Worm (Caenorhabditis elegans) whole organism, late embryonic: Measurements from ENCODE around the gene T10B9.9.

Experiments
- F13H6.1 ChIP-seq: sonication (generic microtip); optimal IDR thresholded peaks from 2 replicates; lab custom pipeline; 2016; ENCODE audit warnings: missing genetic modification characterization, missing compliant biosample characterization
- K02D7.2 ChIP-seq: sonication (generic microtip); optimal IDR thresholded peaks from 2 replicates; lab custom pipeline; 2017; ENCODE audit warnings: mild to moderate bottlenecking, missing genetic modification characterization, missing compliant biosample characterization
- Y22D7AL.16 ChIP-seq: sonication (generic microtip); optimal IDR thresholded peaks from 2 replicates; lab custom pipeline; 2016; ENCODE audit warnings: missing genetic modification characterization, missing compliant biosample characterization
- ama-1 ChIP-seq: fragments of 150-350 bp; optimal IDR thresholded peaks from 2 replicates; lab custom pipeline; 2014
- ceh-14 ChIP-seq: sonication (generic microtip); optimal IDR thresholded peaks from 2 replicates; lab custom pipeline; 2016; ENCODE audit warnings: missing genotype, missing genetic modification characterization, missing compliant biosample characterization
- ceh-18 ChIP-seq: sonication (generic microtip); optimal IDR thresholded peaks from 2 replicates; lab custom pipeline; 2016; ENCODE audit warnings: missing genetic modification characterization, missing compliant biosample characterization
- ceh-22 ChIP-seq: sonication (generic microtip); optimal IDR thresholded peaks from 2 replicates; lab custom pipeline; 2017; ENCODE audit warnings: missing biosample characterization, missing genetic modification characterization
- ceh-24 ChIP-seq: sonication (generic microtip); optimal IDR thresholded peaks from 2 replicates; lab custom pipeline; 2016; ENCODE audit warnings: mild to moderate bottlenecking, missing genetic modification characterization, missing compliant biosample characterization
- ceh-30 ChIP-seq: fragments of 150-350 bp; optimal IDR thresholded peaks from 2 replicates; lab custom pipeline; 2014; ENCODE audit warnings: missing biosample characterization, missing genetic modification characterization
- ceh-31 ChIP-seq: sonication (generic microtip); optimal IDR thresholded peaks from 2 replicates; lab custom pipeline; 2016; ENCODE audit warnings: missing genetic modification characterization, missing compliant biosample characterization
- ceh-6 ChIP-seq: fragments of 200-800 bp; sonication (Bioruptor generic); optimal IDR thresholded peaks from 2 replicates; lab custom pipeline; 2018; ENCODE audit warnings: mild to moderate bottlenecking, missing genetic modification characterization, missing compliant biosample characterization
- che-1 ChIP-seq: sonication (generic microtip); optimal IDR thresholded peaks from 2 replicates; lab custom pipeline; 2016; ENCODE audit warnings: mild to moderate bottlenecking, missing genetic modification characterization, missing compliant biosample characterization
- dmd-4 ChIP-seq: sonication (generic microtip); optimal IDR thresholded peaks from 2 replicates; lab custom pipeline; 2016; ENCODE audit warnings: borderline replicate concordance, missing genetic modification characterization, missing compliant biosample characterization
- elt-2 ChIP-seq: sonication (generic microtip); optimal IDR thresholded peaks from 2 replicates; lab custom pipeline; 2016; ENCODE audit warnings: missing genetic modification reagents, missing genetic modification characterization, missing compliant biosample characterization
- elt-4 ChIP-seq: sonication (generic microtip); optimal IDR thresholded peaks from 2 replicates; lab custom pipeline; 2016; ENCODE audit warnings: missing genetic modification characterization, missing compliant biosample characterization
- ets-4 ChIP-seq: sonication (generic microtip); optimal IDR thresholded peaks from 2 replicates; lab custom pipeline; 2016; ENCODE audit warnings: missing genetic modification characterization, missing compliant biosample characterization
- fax-1 ChIP-seq: sonication (generic microtip); optimal IDR thresholded peaks from 2 replicates; lab custom pipeline; 2016; ENCODE audit warnings: missing genotype, missing genetic modification characterization, missing compliant biosample characterization
- gmeb-2 ChIP-seq: sonication (generic microtip); optimal IDR thresholded peaks from 2 replicates; lab custom pipeline; 2016; ENCODE audit warnings: missing genetic modification characterization, inconsistent platforms, missing compliant biosample characterization
- hlh-30 ChIP-seq: sonication (generic microtip); optimal IDR thresholded peaks from 2 replicates; lab custom pipeline; 2017; ENCODE audit warnings: antibody characterized with exemption, missing genetic modification characterization, missing compliant biosample characterization; ENCODE audit not compliant: insufficient read depth
- hlh-6 ChIP-seq: sonication (generic microtip); optimal IDR thresholded peaks from 2 replicates; lab custom pipeline; 2016; ENCODE audit warnings: missing genotype, missing genetic modification characterization, missing compliant biosample characterization
- hlh-8 ChIP-seq: sonication (generic microtip); optimal IDR thresholded peaks from 2 replicates; lab custom pipeline; 2016; ENCODE audit warnings: missing genotype, missing genetic modification characterization, missing compliant biosample characterization
- lin-11 ChIP-seq: fragments of 200-800 bp; sonication (Bioruptor generic); optimal IDR thresholded peaks from 2 replicates; lab custom pipeline; 2018; ENCODE audit warnings: mild to moderate bottlenecking, missing genetic modification characterization, missing compliant biosample characterization
- madf-2 ChIP-seq: sonication (generic microtip); optimal IDR thresholded peaks from 2 replicates; lab custom pipeline; 2017; ENCODE audit warnings: missing genetic modification characterization, missing compliant biosample characterization
- mec-3 ChIP-seq: sonication (generic microtip); optimal IDR thresholded peaks from 2 replicates; lab custom pipeline; 2016; ENCODE audit warnings: borderline replicate concordance, missing genetic modification characterization, missing compliant biosample characterization
- nfya-1 ChIP-seq: sonication (generic microtip); optimal IDR thresholded peaks from 2 replicates; lab custom pipeline; 2017; ENCODE audit warnings: missing genetic modification characterization, mild to moderate bottlenecking, missing compliant biosample characterization, antibody characterized with exemption, moderate library complexity
- nhr-11 ChIP-seq: fragments of 150-350 bp; optimal IDR thresholded peaks from 2 replicates; lab custom pipeline; 2014; ENCODE audit warnings: missing biosample characterization, missing genetic modification characterization
- nhr-232 ChIP-seq: sonication (generic microtip); optimal IDR thresholded peaks from 2 replicates; lab custom pipeline; 2016; ENCODE audit warnings: missing genetic modification characterization, missing compliant biosample characterization
- odd-2 ChIP-seq: sonication (generic microtip); optimal IDR thresholded peaks from 2 replicates; lab custom pipeline; 2017; ENCODE audit warnings: antibody characterized with exemption, mild to moderate bottlenecking, missing genetic modification characterization, missing compliant biosample characterization
- pat-9 ChIP-seq: fragments of 200-800 bp; sonication (Bioruptor generic); optimal IDR thresholded peaks from 2 replicates; lab custom pipeline; 2018; ENCODE audit warnings: mild to moderate bottlenecking, missing genetic modification characterization, moderate library complexity, missing compliant biosample characterization
- pax-1 ChIP-seq: fragments of 150-350 bp; optimal IDR thresholded peaks from 2 replicates; lab custom pipeline; 2014; ENCODE audit warnings: missing biosample characterization, missing genetic modification characterization
- rnt-1 ChIP-seq: sonication (generic microtip); optimal IDR thresholded peaks from 2 replicates; lab custom pipeline; 2016; ENCODE audit warnings: missing genetic modification characterization, missing compliant biosample characterization
- sdc-2 ChIP-seq: sonication (generic microtip); optimal IDR thresholded peaks from 2 replicates; lab custom pipeline; 2016; ENCODE audit warnings: missing genotype, missing genetic modification characterization, missing compliant biosample characterization
- sox-4 ChIP-seq: sonication (generic microtip); optimal IDR thresholded peaks from 2 replicates; lab custom pipeline; 2017; ENCODE audit warnings: mild to moderate bottlenecking, missing genetic modification characterization, inconsistent platforms, missing compliant biosample characterization
- tbx-2 ChIP-seq: sonication (generic microtip); optimal IDR thresholded peaks from 2 replicates; lab custom pipeline; 2016; ENCODE audit warnings: missing genetic modification characterization, missing compliant biosample characterization
- unc-55 ChIP-seq: sonication (generic microtip); optimal IDR thresholded peaks from 2 replicates; lab custom pipeline; 2017; ENCODE audit warnings: missing biosample characterization, missing genetic modification reagents, missing genetic modification characterization

The T10B9.9 gene

ce11 chrII:9769797-9770520 lies 5.7 kb downstream of the T10B9.9 start, which contains the start of gene aqp-10:
TSS of gene aqp-10 (minus strand) at chrII:9769847.
- no peak for TF ChIP-seq sdc-2 (tag; lab: Kevin White, UChicago)
- TF ChIP-seq Y22D7AL.16 (tag; lab: Kevin White, UChicago), result no peak
- TF ChIP-seq ceh-24 (tag; lab: Kevin White, UChicago), result no peak
- no peak for TF ChIP-seq ceh-6 (GFP tag; lab: Kevin White, UChicago)
- TF ChIP-seq fax-1, result no peak
- TF ChIP-seq madf-2 (tag; lab: Kevin White, UChicago), result no peak
- no peak for TF ChIP-seq ceh-30 (tag; lab: Kevin White, UChicago)
- TF ChIP-seq odd-2, result no peak
- peak; percentile 47 for TF ChIP-seq tbx-2 (tag; lab: Kevin White, UChicago)
- no peak for TF ChIP-seq ets-4 (tag; lab: Kevin White, UChicago)
- no peak for TF ChIP-seq ceh-18 (tag; lab: Kevin White, UChicago)
- TF ChIP-seq hlh-30, result peak; percentile 24
- no peak for TF ChIP-seq F13H6.1
- TF ChIP-seq hlh-8, result no peak
- TF ChIP-seq mec-3 (tag; lab: Kevin White, UChicago), result no peak
- TF ChIP-seq lin-11 (tag; lab: Kevin White, UChicago), result no peak
- peak; percentile 68 for TF ChIP-seq nfya-1
- peak; percentile 50 for TF ChIP-seq elt-2
- no peak for TF ChIP-seq gmeb-2
- TF ChIP-seq K02D7.2 (tag; lab: Kevin White, UChicago), result no peak
- no peak for TF ChIP-seq nhr-232 (tag; lab: Kevin White, UChicago)
- TF ChIP-seq pat-9 (tag; lab: Kevin White, UChicago), result no peak
- no peak for TF ChIP-seq ama-1 (lab: Kevin White, UChicago)
- TF ChIP-seq ceh-14 (tag; lab: Kevin White, UChicago), result no peak
- TF ChIP-seq che-1, result no peak

ce11 chrII:9764696-9765095 lies 11.0 kb downstream of the T10B9.9 start:
- TF ChIP-seq dmd-4 (no peak), sox-4 (no peak), unc-55 (peak; percentile 62)

ce11 chrII:9759382-9759781 lies 16.3 kb downstream of the T10B9.9 start:
- TF ChIP-seq pax-1 (tag; lab: Kevin White, UChicago), result no peak
- TF ChIP-seq ceh-31, result no peak
- no peak for TF ChIP-seq ceh-14 (tag; lab: Kevin White, UChicago)
- no peak for TF ChIP-seq elt-4 (tag; lab: Kevin White, UChicago)
- TF ChIP-seq dmd-4, result no peak
- TF ChIP-seq lin-11 (tag; lab: Kevin White, UChicago), result no peak
- TF ChIP-seq sdc-2 (tag; lab: Kevin White, UChicago), result no peak
- no peak for TF ChIP-seq hlh-6 (tag; lab: Kevin White, UChicago)

DNA sequence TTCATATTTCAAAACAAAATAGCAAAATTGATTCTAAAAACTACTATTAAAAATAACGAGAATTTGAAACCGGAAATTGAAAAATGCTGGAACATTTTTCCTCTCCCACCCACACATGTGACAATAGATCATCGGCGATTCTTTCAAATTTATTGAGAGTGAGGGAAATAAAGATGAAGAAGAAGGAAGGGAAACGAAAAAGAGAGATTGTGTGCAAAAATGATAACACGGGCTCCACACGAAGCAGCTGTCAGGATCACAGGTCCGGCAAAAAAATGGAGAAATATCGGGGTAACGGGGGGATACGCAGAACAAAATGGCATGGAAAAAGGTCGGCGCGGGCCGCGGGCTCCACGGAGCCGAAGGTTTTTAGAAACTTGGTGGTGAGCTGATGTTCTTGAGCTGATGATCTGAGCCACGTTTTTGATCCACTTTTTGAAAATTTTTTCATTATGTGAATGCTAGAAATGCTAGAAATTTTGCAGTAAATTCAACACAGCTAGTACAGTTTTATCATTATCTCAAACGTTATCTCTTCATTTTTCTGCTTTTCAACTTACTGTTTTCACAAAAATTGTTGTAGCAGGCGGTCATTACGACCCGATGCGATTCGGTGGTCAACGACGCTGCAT lies 17.9 kb downstream of the T10B9.9 start, which contains the start of gene shk-1:
Gene shk-1 (plus strand): TSS at position 582 of the 632 bp plus-strand sequence.
- TF ChIP-seq ceh-18 (tag; lab: Kevin White, UChicago) (peak; percentile 77), che-1 (no peak), ceh-22 (tag; lab: Kevin White, UChicago) (no peak), rnt-1 (tag; lab: Kevin White, UChicago) (peak; percentile 23), nhr-11 (tag; lab: Kevin White, UChicago) (peak; percentile 87)
